Fruit fly (Drosophila melanogaster) whole organism, prepupa: ENCODE data around the gene CG3769.

Experiments
- Blimp-1 ChIP-seq: fragments of 200-800 bp; sonication (Bioruptor generic); optimal IDR thresholded peaks from 3 replicates; lab custom pipeline; 2017; ENCODE audit warnings: missing biosample characterization, missing genetic modification characterization, mild to moderate bottlenecking, moderate library complexity, missing genetic modification reagents
- CG10669 ChIP-seq: fragments of 200-800 bp; sonication (Bioruptor generic); optimal IDR thresholded peaks from 3 replicates; lab custom pipeline; 2018; ENCODE audit warnings: missing biosample characterization, mild to moderate bottlenecking, missing genetic modification characterization, moderate library complexity
- CG11294 ChIP-seq: fragments of 200-800 bp; sonication (Bioruptor generic); IDR thresholded peaks from 2 replicates; pipeline ENCODE4 v1.3.6; 2022; ENCODE audit warnings: missing biosample characterization, missing genetic modification characterization
- CG31627 ChIP-seq: fragments of 200-800 bp; sonication (Bioruptor generic); optimal IDR thresholded peaks from 3 replicates; lab custom pipeline; 2016; ENCODE audit warnings: missing biosample characterization, missing genetic modification characterization
- CG32006 ChIP-seq: fragments of 200-800 bp; sonication (Bioruptor generic); optimal IDR thresholded peaks from 3 replicates; lab custom pipeline; 2017; ENCODE audit warnings: missing biosample characterization, mild to moderate bottlenecking, missing genetic modification characterization
- CG34406 ChIP-seq: fragments of 200-800 bp; sonication (Bioruptor generic); optimal IDR thresholded peaks from 3 replicates; lab custom pipeline; 2016; ENCODE audit warnings: missing biosample characterization, missing genetic modification characterization
- CG3919 ChIP-seq: fragments of 200-800 bp; sonication (Bioruptor generic); optimal IDR thresholded peaks from 3 replicates; lab custom pipeline; 2016; ENCODE audit warnings: missing biosample characterization, missing genetic modification characterization
- CG4318 ChIP-seq: fragments of 200-800 bp; sonication (Bioruptor generic); optimal IDR thresholded peaks from 3 replicates; lab custom pipeline; 2017; ENCODE audit warnings: missing biosample characterization, mild to moderate bottlenecking, missing genetic modification characterization
- CG6163 ChIP-seq: fragments of 200-800 bp; sonication (Bioruptor generic); IDR thresholded peaks from 3 replicates; pipeline ENCODE4 v1.3.6; 2022; ENCODE audit warnings: missing biosample characterization, missing genetic modification characterization
- CG6792 ChIP-seq: fragments of 200-800 bp; sonication (Bioruptor generic); optimal IDR thresholded peaks from 3 replicates; lab custom pipeline; 2016; ENCODE audit warnings: missing biosample characterization, missing genetic modification characterization
- CG6854 ChIP-seq: fragments of 200-800 bp; sonication (Bioruptor generic); optimal IDR thresholded peaks from 2 replicates; lab custom pipeline; 2017; ENCODE audit warnings: missing biosample characterization, mild to moderate bottlenecking, missing genetic modification characterization
- CG8119 ChIP-seq: fragments of 200-800 bp; sonication (Bioruptor generic); IDR thresholded peaks from 3 replicates; pipeline ENCODE4 v1.3.6; 2022; ENCODE audit warnings: missing biosample characterization, missing genetic modification characterization
- CG9139 ChIP-seq: fragments of 200-800 bp; sonication (Bioruptor generic); optimal IDR thresholded peaks from 3 replicates; lab custom pipeline; 2017; ENCODE audit warnings: missing biosample characterization, mild to moderate bottlenecking, missing genetic modification characterization
- Eip75B ChIP-seq: fragments of 200-800 bp; sonication (Bioruptor generic); optimal IDR thresholded peaks from 3 replicates; lab custom pipeline; 2016; ENCODE audit warnings: missing biosample characterization, missing genetic modification characterization
- Ets96B ChIP-seq: fragments of 200-800 bp; optimal IDR thresholded peaks from 2 replicates; lab custom pipeline; 2019; ENCODE audit warnings: missing biosample characterization, mild to moderate bottlenecking, missing genetic modification characterization, moderate library complexity
- Hr39 ChIP-seq: fragments of 200-800 bp; sonication (Bioruptor generic); optimal IDR thresholded peaks from 2 replicates; lab custom pipeline; 2016; ENCODE audit warnings: missing biosample characterization, missing genetic modification characterization
- Sox102F ChIP-seq: fragments of 200-800 bp; sonication (Bioruptor generic); optimal IDR thresholded peaks from 2 replicates; lab custom pipeline; 2016; ENCODE audit warnings: missing biosample characterization, mild to moderate bottlenecking, missing genetic modification characterization
- Sox15 ChIP-seq: fragments of 200-800 bp; sonication (Bioruptor generic); optimal IDR thresholded peaks from 3 replicates; lab custom pipeline; 2016; ENCODE audit warnings: missing biosample characterization, missing genetic modification characterization
- achi ChIP-seq: fragments of 200-800 bp; sonication (Bioruptor generic); optimal IDR thresholded peaks from 3 replicates; lab custom pipeline; 2016; ENCODE audit warnings: missing biosample characterization, missing genetic modification characterization
- dac ChIP-seq: fragments of 200-800 bp; sonication (Bioruptor generic); optimal IDR thresholded peaks from 2 replicates; lab custom pipeline; 2017; ENCODE audit warnings: missing biosample characterization, mild to moderate bottlenecking, missing genetic modification characterization
- dsx ChIP-seq: fragments of 200-800 bp; optimal IDR thresholded peaks from 3 replicates; lab custom pipeline; 2019; ENCODE audit warnings: missing biosample characterization, mild to moderate bottlenecking, missing genetic modification characterization, moderate library complexity; ENCODE audit not compliant: poor library complexity, severe bottlenecking
- esn ChIP-seq: fragments of 200-800 bp; sonication (Bioruptor generic); optimal IDR thresholded peaks from 2 replicates; lab custom pipeline; 2016; ENCODE audit warnings: missing biosample characterization, mild to moderate bottlenecking, missing genetic modification characterization, moderate library complexity
- fd59A ChIP-seq: fragments of 200-800 bp; sonication (Bioruptor generic); optimal IDR thresholded peaks from 2 replicates; lab custom pipeline; 2017; ENCODE audit warnings: missing biosample characterization, mild to moderate bottlenecking, missing genetic modification characterization, missing genetic modification reagents
- net ChIP-seq: fragments of 200-800 bp; sonication (Bioruptor generic); optimal IDR thresholded peaks from 3 replicates; lab custom pipeline; 2016; ENCODE audit warnings: missing biosample characterization, missing genetic modification characterization
- pdm3 ChIP-seq: fragments of 200-800 bp; sonication (Bioruptor generic); optimal IDR thresholded peaks from 3 replicates; lab custom pipeline; 2016; ENCODE audit warnings: missing biosample characterization, missing genetic modification characterization
- salr ChIP-seq, 2 experiments: fragments of 200-800 bp; sonication (Bioruptor generic); optimal IDR thresholded peaks; 3 replicates each; lab custom pipeline; 2016 to 2018; ENCODE audit warnings: missing biosample characterization in 2 of 2, missing genetic modification characterization in 2 of 2, mild to moderate bottlenecking in 1 of 2
- spab ChIP-seq: fragments of 200-800 bp; sonication (Bioruptor generic); optimal IDR thresholded peaks from 2 replicates; lab custom pipeline; 2017; ENCODE audit warnings: missing biosample characterization, mild to moderate bottlenecking, missing genetic modification characterization, missing genetic modification reagents
- svp ChIP-seq: fragments of 200-800 bp; sonication (Bioruptor generic); peaks from one replicate; lab custom pipeline; 2016; ENCODE audit warnings: missing biosample characterization, missing genetic modification characterization
- vri ChIP-seq: fragments of 200-800 bp; sonication (Bioruptor generic); optimal IDR thresholded peaks from 3 replicates; lab custom pipeline; 2016; ENCODE audit warnings: missing biosample characterization, mild to moderate bottlenecking, missing genetic modification characterization

CG3769 gene

DNA sequence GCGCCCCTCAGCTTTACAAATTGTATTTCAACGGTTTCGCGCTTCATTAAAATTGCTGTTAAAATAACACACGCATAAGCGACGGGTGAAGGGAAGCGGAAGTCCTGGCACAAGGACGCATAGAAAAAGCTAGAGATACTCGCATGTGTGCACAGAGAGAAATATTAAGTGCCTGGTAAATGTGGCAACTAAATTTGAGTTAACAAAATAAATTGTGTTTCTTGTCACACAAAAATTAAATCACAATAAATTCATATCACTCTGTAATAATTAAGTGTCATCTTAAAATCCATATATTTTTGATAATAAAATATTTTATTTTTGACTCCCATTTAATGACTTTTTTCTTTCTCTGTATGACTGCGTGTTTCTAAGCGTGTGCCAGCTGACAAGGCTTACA is 35.0 kb upstream of the CG3769 start:
- TF ChIP-seq CG31627 (GFP tag; lab: Kevin White, UChicago) (no peak), CG6163 (GFP tag; lab: Robert Waterston, UW) (0 out of 3 replicates have a peak, but pooled peaks have one; percentile 23), CG8119 (GFP tag; lab: Robert Waterston, UW) (no peak), fd59A (GFP tag; lab: Kevin White, UChicago) (no peak), CG32006 (GFP tag; lab: Kevin White, UChicago) (peak; percentile 10)

dm6 chr2L:9415053-9415452 is 20.1 kb upstream of the CG3769 start, which contains the start of gene Shawl:
Shawl (minus strand) TSS chr2L:9415156.
- TF ChIP-seq Ets96B (tag; lab: Kevin White, UChicago) (no peak), CG3919 (GFP tag; lab: Kevin White, UChicago) (no peak), CG9139 (GFP tag; lab: Kevin White, UChicago) (no peak), Sox102F (GFP tag; lab: Kevin White, UChicago) (no peak), net (GFP tag; lab: Kevin White, UChicago) (no peak), dac (no peak), CG6792 (no peak), Hr39 (GFP tag; lab: Kevin White, UChicago) (no peak), CG6854 (GFP tag; lab: Kevin White, UChicago) (no peak), CG4318 (no peak), spab (no peak), esn (GFP tag; lab: Kevin White, UChicago) (no peak), CG10669 (no peak)

DNA sequence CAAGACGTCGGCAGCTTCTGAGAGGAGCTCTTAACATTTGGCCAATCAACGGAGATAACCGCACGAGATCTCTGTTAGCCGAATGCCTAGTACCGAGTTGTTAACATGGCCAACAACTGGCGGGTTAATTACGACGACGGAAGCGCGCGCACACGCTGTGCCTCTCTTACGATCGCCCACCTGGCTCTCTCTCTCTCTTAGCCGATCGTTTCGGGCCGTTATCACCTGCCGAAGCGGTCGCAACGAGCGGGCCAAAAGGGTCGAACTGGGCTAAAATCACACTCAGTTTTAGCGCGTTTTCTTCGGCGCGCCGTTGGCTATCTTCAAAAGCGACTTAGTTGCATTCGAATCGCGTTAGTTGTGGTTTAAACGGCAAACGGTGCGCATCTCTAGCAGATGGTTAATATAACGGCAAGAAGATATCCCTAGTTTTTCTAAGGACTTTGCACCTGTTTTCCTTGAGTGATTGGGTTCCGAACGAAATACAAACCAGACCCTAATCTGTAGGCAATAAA is 18.9 kb upstream of the CG3769 start, which contains the start of gene Mco1:
Gene Mco1 (plus strand): TSS at position 345 of the 515 bp plus-strand sequence.
- no peak for TF ChIP-seq CG34406 (GFP tag; lab: Kevin White, UChicago)
- no peak for TF ChIP-seq pdm3
- peak; percentile 78 for TF ChIP-seq dsx (GFP tag; lab: Kevin White, UChicago)

DNA sequence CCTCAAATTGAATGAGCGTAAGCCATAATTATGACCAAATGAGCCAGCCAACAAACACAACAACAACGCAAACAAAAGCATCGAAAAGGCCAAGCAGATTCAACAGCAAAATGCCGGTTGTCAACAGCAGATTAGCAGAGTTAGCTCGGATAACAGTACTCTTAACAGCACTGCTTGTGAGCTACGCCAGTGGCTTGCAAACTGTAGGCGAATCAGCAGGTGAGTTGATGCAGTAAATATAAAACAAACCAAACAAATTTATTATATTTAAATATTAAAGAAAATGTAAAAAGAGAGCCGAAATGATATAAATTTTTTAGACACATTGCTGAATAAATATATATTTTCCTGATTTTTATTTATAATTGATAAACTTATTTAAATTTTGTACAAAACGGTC is 14.5 kb upstream of the CG3769 start:
- TF ChIP-seq CG6163 (GFP tag; lab: Robert Waterston, UW), result no peak
- TF ChIP-seq CG11294 (GFP tag; lab: Robert Waterston, UW), result no peak
- TF ChIP-seq CG8119 (GFP tag; lab: Robert Waterston, UW), result no peak
- TF ChIP-seq CG9139 (GFP tag; lab: Kevin White, UChicago), result no peak
- no peak for TF ChIP-seq Blimp-1 (GFP tag; lab: Kevin White, UChicago)

DNA sequence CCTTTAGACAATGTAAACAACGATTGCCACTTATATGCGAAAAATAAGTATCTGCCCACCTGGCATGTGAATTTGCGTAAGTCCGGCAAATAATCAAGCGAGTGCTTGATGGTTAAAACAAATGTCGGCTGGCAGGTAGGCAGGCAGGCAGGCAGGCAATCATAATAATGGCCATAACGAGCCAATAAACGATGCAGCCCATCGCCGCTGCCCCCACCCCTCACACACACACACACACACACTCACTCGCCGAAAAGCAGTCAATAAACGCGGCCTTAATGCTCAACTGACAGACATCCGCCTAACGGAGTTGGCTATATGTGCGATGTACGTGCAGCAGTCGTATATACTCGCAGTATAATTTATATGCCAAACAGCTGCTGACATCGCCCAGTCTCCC is 13.9 kb upstream of the CG3769 start:
- TF ChIP-seq salr (GFP tag; optimal IDR thresholded peaks at IDR 0.05; lab: Kevin White, UChicago), result no peak
- no peak for TF ChIP-seq Ets96B (tag; lab: Kevin White, UChicago)
- no peak for TF ChIP-seq Sox15 (GFP tag; lab: Kevin White, UChicago)
- no peak for TF ChIP-seq CG6854 (GFP tag; lab: Kevin White, UChicago)
- TF ChIP-seq achi (GFP tag; lab: Kevin White, UChicago), result no peak
- no peak for TF ChIP-seq CG3919 (GFP tag; lab: Kevin White, UChicago)

- TF ChIP-seq vri (no peak), CG34406 (GFP tag; lab: Kevin White, UChicago) (no peak), svp (GFP tag; lab: Kevin White, UChicago) (peak; percentile 56)
Measured at dm6 chr2L:9424193-9424592, 11.0 kb upstream of the CG3769 start.

DNA sequence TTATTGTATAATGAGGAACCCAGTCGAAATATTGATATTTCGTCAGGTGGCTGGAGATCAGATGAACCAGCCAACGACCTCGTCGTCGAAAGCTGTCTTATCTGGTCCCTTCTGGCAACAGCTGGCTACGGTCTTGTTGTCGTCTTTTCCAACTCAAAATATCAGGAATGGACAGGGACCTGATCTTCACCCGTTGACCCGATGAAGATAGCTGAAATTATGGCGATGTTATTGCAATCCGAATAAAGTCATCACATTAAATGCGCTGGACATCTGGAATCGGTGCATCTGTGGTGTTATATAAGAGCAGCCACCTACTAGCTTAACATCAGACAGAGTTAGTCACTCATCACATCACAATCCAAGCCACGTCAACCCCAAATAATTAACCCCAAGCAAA is 8.7 kb upstream of the CG3769 start, which contains the start of gene Fbp2:
Gene Fbp2 (plus strand): TSS at position 251 of the 400 bp plus-strand sequence.
- TF ChIP-seq svp (GFP tag; lab: Kevin White, UChicago) (peak; percentile 99), Eip75B (GFP tag; lab: Kevin White, UChicago) (no peak), vri (peak; percentile 34)
- TF ChIP-seq, all 60 proteins: peak for 2
